Worm (Caenorhabditis elegans) whole organism, L4 larva: ENCODE measurements around the gene bet-2.

ENCODE experiments used
- R02D3.7 ChIP-seq: fragments of 150-350 bp; sonication (generic microtip); optimal IDR thresholded peaks from 3 replicates; lab custom pipeline; 2014; ENCODE audit warnings: missing biosample characterization, missing genetic modification characterization
- Y48G9A.11 ChIP-seq: fragments of 200-800 bp; sonication (Bioruptor generic); IDR thresholded peaks from 2 replicates; pipeline ENCODE4 v1.3.6; 2022; ENCODE audit warnings: missing genetic modification reagents, missing genetic modification characterization, missing compliant biosample characterization
- dpl-1 ChIP-seq: fragments of 150-350 bp; optimal IDR thresholded peaks from 2 replicates; lab custom pipeline; 2014; ENCODE audit warnings: missing biosample characterization, missing genetic modification reagents, missing genetic modification characterization
- egl-27 ChIP-seq: sonication (generic microtip); optimal IDR thresholded peaks from 3 replicates; lab custom pipeline; 2017; ENCODE audit warnings: missing biosample characterization, missing genetic modification reagents, missing genetic modification characterization
- hmg-1.1 ChIP-seq: fragments of 200-800 bp; sonication (Bioruptor generic); IDR thresholded peaks from 2 replicates; pipeline ENCODE4 v1.3.6; 2022; ENCODE audit warnings: missing genetic modification reagents, missing genetic modification characterization, missing compliant biosample characterization
- lin-38 ChIP-seq: fragments of 200-800 bp; sonication (Bioruptor generic); IDR thresholded peaks from 2 replicates; pipeline ENCODE4 v1.3.6; 2022; ENCODE audit warnings: missing genetic modification reagents, missing genetic modification characterization, missing compliant biosample characterization
- lsy-2 ChIP-seq, 2 experiments: fragments of 150-350 bp in 1 of 2; sonication (generic microtip) in 1 of 2; optimal IDR thresholded peaks; 2 replicates each; lab custom pipeline; 2014 to 2017; ENCODE audit warnings: missing biosample characterization in 2 of 2, missing genetic modification characterization in 2 of 2
- mep-1 ChIP-seq: fragments of 150-350 bp; sonication (generic microtip); optimal IDR thresholded peaks from 3 replicates; lab custom pipeline; 2014; ENCODE audit warnings: missing biosample characterization, missing genetic modification characterization
- nhr-28 ChIP-seq: fragments of 150-350 bp; optimal IDR thresholded peaks from 2 replicates; lab custom pipeline; 2014; ENCODE audit warnings: missing biosample characterization, missing genetic modification characterization
- nhr-42 ChIP-seq: fragments of 200-800 bp; sonication (Bioruptor generic); IDR thresholded peaks from 2 replicates; pipeline ENCODE4 v1.3.6; 2022; ENCODE audit warnings: missing genetic modification characterization, missing compliant biosample characterization
- nhr-6 ChIP-seq: fragments of 150-350 bp; optimal IDR thresholded peaks from 2 replicates; lab custom pipeline; 2014; ENCODE audit warnings: missing biosample characterization, missing genetic modification characterization
- pha-4 ChIP-seq, 2 experiments: fragments of 150-350 bp in 1 of 2; fragments of 200-800 bp in 1 of 2; sonication (Bioruptor generic) in 1 of 2; IDR thresholded peaks in 1 of 2; optimal IDR thresholded peaks in 1 of 2; 2 replicates each; pipeline versions ENCODE4 v1.3.6 to Lab custom; 2014 to 2022; ENCODE audit warnings: missing genetic modification characterization in 2 of 2, missing genetic modification reagents in 2 of 2, missing biosample characterization in 1 of 2, missing compliant biosample characterization in 1 of 2
- unc-62 ChIP-seq, 3 experiments: fragments of 150-350 bp in 1 of 3; sonication (generic microtip); optimal IDR thresholded peaks in 2 of 3; peaks in 1 of 3; 1 replicate in 1 of 3; 2 replicates in 2 of 3; lab custom pipeline; 2014 to 2017; ENCODE audit warnings: missing biosample characterization in 3 of 3, missing genetic modification characterization in 3 of 3, missing genetic modification reagents in 3 of 3, missing genotype in 1 of 3
- zfp-3 ChIP-seq: fragments of 200-800 bp; sonication (Bioruptor generic); conservative IDR thresholded peaks from 2 replicates; pipeline ENCODE4 v1.3.6; 2022; ENCODE audit warnings: missing genetic modification reagents, missing genetic modification characterization, missing compliant biosample characterization

Gene bet-2

DNA sequence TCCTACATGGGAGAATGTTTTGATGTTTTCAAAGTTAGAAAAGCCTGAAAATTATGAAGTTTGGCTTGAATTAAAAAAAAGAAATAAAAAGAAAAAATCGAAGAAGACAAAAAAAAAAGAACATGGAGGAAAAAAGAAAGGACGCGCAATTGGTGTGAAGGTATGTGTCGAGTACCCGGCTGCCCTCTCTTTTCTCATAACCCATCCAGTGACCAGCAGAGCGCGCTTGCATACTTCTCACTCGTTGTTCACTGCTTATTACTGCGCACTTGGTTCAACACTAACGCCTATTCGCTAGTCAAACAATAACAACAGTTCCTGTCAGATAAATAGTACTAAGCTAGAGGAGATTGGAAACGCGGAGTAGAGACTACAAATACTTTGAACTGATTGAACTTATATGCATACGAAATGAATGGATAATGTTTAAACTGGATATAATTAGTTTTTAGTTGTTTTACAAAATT lies 55.1 kb downstream of the bet-2 start, which contains the start of gene abl-1:
abl-1 (minus strand) TSS at position 51 of the 467 bp plus-strand sequence.
- TF ChIP-seq zfp-3 (GFP tag; lab: Robert Waterston, UW) (no peak), nhr-28 (tag; lab: Kevin White, UChicago) (peak; percentile 17), nhr-6 (tag; lab: Kevin White, UChicago) (peak; percentile 28), pha-4 (GFP tag; IDR thresholded peaks at IDR 0.05; lab: Robert Waterston, UW) (no peak), pha-4 (tag; optimal IDR thresholded peaks at IDR 0.05; lab: Kevin White, UChicago) (peak; percentile 3), R02D3.7 (no peak), nhr-42 (GFP tag; lab: Robert Waterston, UW) (no peak), mep-1 (tag; lab: Kevin White, UChicago) (peak; percentile 45), Y48G9A.11 (GFP tag; lab: Robert Waterston, UW) (no peak), hmg-1.1 (GFP tag; lab: Robert Waterston, UW) (peak; percentile 42; the same call in 1 of the 2 replicates), lin-38 (GFP tag; lab: Robert Waterston, UW) (peak; percentile 82), egl-27 (tag; lab: Kevin White, UChicago) (no peak), unc-62 (GFP tag; optimal IDR thresholded peaks at IDR 0.05 in 1 of 2; lab: Kevin White, UChicago) (peak in 1 of 2 experiments; percentile 88), unc-62 (tag; optimal IDR thresholded peaks at IDR 0.05; lab: Kevin White, UChicago) (no peak), dpl-1 (GFP tag; lab: Kevin White, UChicago) (no peak), lsy-2 (tag; optimal IDR thresholded peaks at IDR 0.05; lab: Kevin White, UChicago) (peak in 1 of 2 experiments; percentile 43)
- TF ChIP-seq, all 104 proteins: peak for 8
